Worm (Caenorhabditis elegans) whole organism, midembryonic: ENCODE measurements around the gene lir-3.

Experiments
- T22C8.4 ChIP-seq: fragments of 200-800 bp; sonication (Bioruptor generic); IDR thresholded peaks from 2 replicates; pipeline ENCODE4 v1.3.6; 2022; ENCODE audit warnings: missing genetic modification characterization, missing compliant biosample characterization
- cog-1 ChIP-seq: sonication (generic microtip); optimal IDR thresholded peaks from 2 replicates; lab custom pipeline; 2016; ENCODE audit warnings: missing genetic modification characterization, missing compliant biosample characterization
- flt-1 ChIP-seq: fragments of 200-800 bp; sonication (Bioruptor generic); IDR thresholded peaks from 2 replicates; pipeline ENCODE4 v1.3.6; 2022; ENCODE audit warnings: missing genetic modification characterization, missing compliant biosample characterization
- klf-2 ChIP-seq: fragments of 200-800 bp; sonication (Bioruptor generic); conservative IDR thresholded peaks from 2 replicates; pipeline ENCODE4 v1.3.6; 2022; ENCODE audit warnings: missing genetic modification reagents, missing genetic modification characterization, missing compliant biosample characterization
- ref-1 ChIP-seq: fragments of 200-800 bp; sonication (Bioruptor generic); conservative IDR thresholded peaks from 2 replicates; pipeline ENCODE4 v1.3.6; 2022; ENCODE audit warnings: missing genetic modification reagents, missing genetic modification characterization, missing compliant biosample characterization
- tab-1 ChIP-seq: fragments of 200-800 bp; sonication (Bioruptor generic); IDR thresholded peaks from 2 replicates; pipeline ENCODE4 v1.3.6; 2022; ENCODE audit warnings: missing genetic modification characterization, missing compliant biosample characterization
- ztf-29 ChIP-seq: fragments of 200-800 bp; sonication (Bioruptor generic); IDR thresholded peaks from 2 replicates; pipeline ENCODE4 v1.3.6; 2022; ENCODE audit warnings: missing genetic modification reagents, missing genetic modification characterization, missing compliant biosample characterization

DNA sequence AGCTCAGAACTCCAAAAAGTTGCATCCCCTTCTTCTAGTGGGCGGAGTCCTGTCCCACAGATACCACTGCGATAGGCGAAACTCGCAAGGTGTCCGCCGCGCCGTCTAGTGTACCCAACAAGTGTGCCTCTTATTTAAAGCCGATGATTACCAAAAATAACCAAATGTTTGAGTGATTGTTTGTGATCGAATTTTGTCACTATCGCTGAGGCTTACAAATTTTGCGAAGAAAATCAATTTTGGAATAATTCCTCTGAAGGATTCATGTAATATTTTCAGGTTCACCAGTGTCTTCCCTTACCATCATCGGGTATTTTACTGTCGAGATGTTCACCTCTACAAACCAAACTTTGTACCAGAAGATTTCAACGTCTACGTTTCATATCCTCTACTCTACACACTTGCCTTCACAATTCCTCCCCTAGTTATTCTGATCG lies 39.5 kb upstream of the lir-3 start:
- TF ChIP-seq cog-1 (tag; lab: Kevin White, UChicago) (no peak), ref-1 (GFP tag; lab: Robert Waterston, UW) (no peak), flt-1 (GFP tag; lab: Robert Waterston, UW) (no peak), T22C8.4 (GFP tag; lab: Robert Waterston, UW) (no peak), tab-1 (GFP tag; lab: Robert Waterston, UW) (no peak; the same call in 1 of the 2 replicates), klf-2 (GFP tag; lab: Robert Waterston, UW) (no peak), ztf-29 (GFP tag; lab: Robert Waterston, UW) (no peak)
